Worm (Caenorhabditis elegans) whole organism, L3 larva: ENCODE results near the gene nhr-261.
"Not testable (repeated sequence)": the region's sequence is repeated elsewhere in the genome, so short reads cannot be mapped to it uniquely, and the experiment has no call there.

Experiments
- aly-2 ChIP-seq: fragments of 150-350 bp; optimal IDR thresholded peaks from 2 replicates; lab custom pipeline; 2014; ENCODE audit warnings: missing biosample characterization, missing genetic modification characterization
- ama-1 ChIP-seq: fragments of 150-350 bp; optimal IDR thresholded peaks from 2 replicates; lab custom pipeline; 2018
- ceh-16 ChIP-seq: sonication (generic microtip); optimal IDR thresholded peaks from 2 replicates; lab custom pipeline; 2017; ENCODE audit warnings: missing biosample characterization, missing genetic modification characterization
- ceh-9 ChIP-seq: sonication (generic microtip); optimal IDR thresholded peaks from 2 replicates; lab custom pipeline; 2018; ENCODE audit warnings: missing biosample characterization, missing genetic modification characterization
- daf-12 ChIP-seq: fragments of 150-350 bp; optimal IDR thresholded peaks from 2 replicates; lab custom pipeline; 2014; ENCODE audit warnings: missing biosample characterization, missing genetic modification reagents, missing genetic modification characterization
- elt-2 ChIP-seq: sonication (generic microtip); optimal IDR thresholded peaks from 2 replicates; lab custom pipeline; 2016; ENCODE audit warnings: missing genetic modification reagents, mild to moderate bottlenecking, missing genetic modification characterization, missing compliant biosample characterization
- fkh-2 ChIP-seq: fragments of 150-350 bp; optimal IDR thresholded peaks from 2 replicates; lab custom pipeline; 2014; ENCODE audit warnings: missing biosample characterization, missing genetic modification reagents, missing genetic modification characterization
- fos-1 ChIP-seq: fragments of 150-350 bp; optimal IDR thresholded peaks from 2 replicates; lab custom pipeline; 2014; ENCODE audit warnings: missing biosample characterization, missing genetic modification characterization
- hmg-11 ChIP-seq: sonication (generic microtip); optimal IDR thresholded peaks from 2 replicates; lab custom pipeline; 2016; ENCODE audit warnings: missing genetic modification characterization, missing compliant biosample characterization
- jun-1 ChIP-seq: fragments of 150-350 bp; optimal IDR thresholded peaks from 2 replicates; lab custom pipeline; 2014; ENCODE audit warnings: missing biosample characterization, missing genetic modification reagents, missing genetic modification characterization
- lin-39 ChIP-seq: fragments of 150-350 bp; optimal IDR thresholded peaks from 2 replicates; lab custom pipeline; 2018; ENCODE audit warnings: missing biosample characterization, missing genetic modification reagents, missing genetic modification characterization
- nfya-1 ChIP-seq: sonication (generic microtip); optimal IDR thresholded peaks from 2 replicates; lab custom pipeline; 2017; ENCODE audit warnings: missing genetic modification characterization, mild to moderate bottlenecking, missing compliant biosample characterization, antibody characterized with exemption, moderate library complexity; ENCODE audit not compliant: insufficient read depth
- nhr-23 ChIP-seq: fragments of 150-350 bp; optimal IDR thresholded peaks from 2 replicates; lab custom pipeline; 2014; ENCODE audit warnings: missing biosample characterization, missing genetic modification reagents, missing genetic modification characterization
- nhr-28 ChIP-seq: fragments of 150-350 bp; optimal IDR thresholded peaks from 2 replicates; lab custom pipeline; 2014; ENCODE audit warnings: missing biosample characterization, missing genetic modification characterization
- nhr-67 ChIP-seq: fragments of 150-350 bp; optimal IDR thresholded peaks from 2 replicates; lab custom pipeline; 2014; ENCODE audit warnings: missing biosample characterization, missing genetic modification characterization
- nhr-76 ChIP-seq: fragments of 150-350 bp; sonication (generic microtip); optimal IDR thresholded peaks from 5 replicates; lab custom pipeline; 2014; ENCODE audit warnings: missing biosample characterization, missing genetic modification characterization
- pha-4 ChIP-seq: fragments of 150-350 bp; optimal IDR thresholded peaks from 2 replicates; lab custom pipeline; 2014; ENCODE audit warnings: missing biosample characterization, missing genetic modification reagents, missing genetic modification characterization
- pqm-1 ChIP-seq: fragments of 150-350 bp; optimal IDR thresholded peaks from 2 replicates; lab custom pipeline; 2017; ENCODE audit warnings: missing biosample characterization, missing genetic modification characterization, inconsistent platforms
- snpc-4 ChIP-seq: fragments of 150-350 bp; optimal IDR thresholded peaks from 2 replicates; lab custom pipeline; 2014; ENCODE audit warnings: missing biosample characterization, missing genetic modification characterization
- tbx-2 ChIP-seq: sonication (generic microtip); optimal IDR thresholded peaks from 2 replicates; lab custom pipeline; 2016; ENCODE audit warnings: mild to moderate bottlenecking, missing genetic modification characterization, missing compliant biosample characterization
- unc-62 ChIP-seq: fragments of 150-350 bp; sonication (generic microtip); optimal IDR thresholded peaks from 4 replicates; lab custom pipeline; 2014; ENCODE audit warnings: missing biosample characterization, missing genetic modification reagents, missing genetic modification characterization
- zag-1 ChIP-seq: fragments of 150-350 bp; optimal IDR thresholded peaks from 2 replicates; lab custom pipeline; 2014; ENCODE audit warnings: missing biosample characterization, missing genetic modification characterization

Gene nhr-261

ce11 chrII:3827801-3828200, 36.8 kb downstream of the nhr-261 start, which contains the start of gene F54D10.8:
TSS of gene F54D10.8 (minus strand) at chrII:3827901.
- no peak for TF ChIP-seq aly-2 (tag; lab: Kevin White, UChicago)
- no peak for TF ChIP-seq tbx-2
- TF ChIP-seq ama-1 (lab: Kevin White, UChicago) = no peak
- no peak for TF ChIP-seq daf-12 (tag; lab: Kevin White, UChicago)
- TF ChIP-seq nhr-76 (tag; lab: Kevin White, UChicago) = no peak
- no peak for TF ChIP-seq elt-2 (tag; lab: Kevin White, UChicago)
- TF ChIP-seq unc-62 (GFP tag; lab: Kevin White, UChicago) = no peak
- TF ChIP-seq zag-1 (tag; lab: Kevin White, UChicago) = no peak
- no peak for TF ChIP-seq hmg-11 (tag; lab: Kevin White, UChicago)

ce11 chrII:3823855-3824254, 40.7 kb downstream of the nhr-261 start, which contains the start of gene skr-15:
TSS of gene skr-15 (plus strand) at chrII:3824155.
- TF ChIP-seq fkh-2 (tag; lab: Kevin White, UChicago) (no peak), nhr-23 (tag; lab: Kevin White, UChicago) (no peak), fos-1 (tag; lab: Kevin White, UChicago) (no peak), jun-1 (tag; lab: Kevin White, UChicago) (no peak), nhr-76 (tag; lab: Kevin White, UChicago) (no peak), ama-1 (lab: Kevin White, UChicago) (no peak), nhr-67 (no peak), ceh-9 (tag; lab: Kevin White, UChicago) (no peak), aly-2 (tag; lab: Kevin White, UChicago) (no peak)
- TF ChIP-seq, all 47 proteins: peak for 0

ce11 chrII:3821248-3821647, 43.3 kb downstream of the nhr-261 start, which contains the start of gene F54D10.7:
TSS of gene F54D10.7 (minus strand) at chrII:3821296.
- TF ChIP-seq zag-1 (tag; lab: Kevin White, UChicago) = no peak
- no peak for TF ChIP-seq snpc-4 (tag; lab: Kevin White, UChicago)

ce11 chrII:3816251-3816849, 48.2 kb downstream of the nhr-261 start, which contains the start of gene fbxa-24:
TSS of gene fbxa-24 (plus strand) at chrII:3816526.
- TF ChIP-seq aly-2, ceh-16, nfya-1 (tag; lab: Kevin White, UChicago): not testable (repeated sequence)

- TF ChIP-seq nhr-28 (tag; lab: Kevin White, UChicago) = no peak
- peak; percentile 93 for TF ChIP-seq elt-2 (tag; lab: Kevin White, UChicago)
- TF ChIP-seq lin-39 = no peak
- peak; percentile 6 for TF ChIP-seq pha-4 (tag; lab: Kevin White, UChicago)
- peak; percentile 5 for TF ChIP-seq hmg-11 (tag; lab: Kevin White, UChicago)
- TF ChIP-seq pqm-1 = peak; percentile 80
- peak; percentile 83 for TF ChIP-seq jun-1 (tag; lab: Kevin White, UChicago)
These were observed 48.9 kb downstream of the nhr-261 start for ce11 chrII:3815445-3816208.
